Fruit fly (Drosophila melanogaster): Measurements from ENCODE around the gene BoYb.

The BoYb gene

DNA sequence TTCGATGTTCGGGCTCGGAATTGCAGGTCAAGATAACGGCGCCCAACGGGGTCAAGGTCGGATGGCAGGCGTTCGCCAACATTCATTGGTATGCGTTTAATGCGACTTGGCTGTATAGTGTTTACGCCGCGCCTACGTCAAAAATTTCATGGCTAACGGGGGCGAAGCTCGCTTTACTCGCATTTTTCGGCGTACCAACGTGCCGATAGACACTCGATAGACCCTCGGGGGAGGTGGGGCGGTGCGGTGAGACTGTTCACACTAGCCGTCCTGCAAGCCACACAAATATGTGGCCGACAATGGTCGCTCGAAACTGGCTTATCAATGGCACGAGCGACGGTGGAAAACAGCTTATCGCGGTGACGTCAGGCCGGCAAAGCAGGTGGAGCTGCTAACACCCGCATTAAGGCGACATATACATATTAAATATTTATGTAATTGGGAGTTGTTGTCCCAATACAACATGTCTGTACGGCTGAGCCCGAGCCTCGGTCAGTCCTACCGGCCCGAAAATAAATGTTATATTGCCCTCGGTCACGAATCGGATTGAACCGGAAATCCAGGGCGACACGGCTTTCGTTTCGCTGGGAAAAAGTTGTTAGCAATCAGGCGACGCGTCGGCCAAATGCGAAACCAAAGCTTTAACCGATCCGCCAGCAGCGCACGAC is 13.0 kb upstream of the BoYb start (continued):
- TF ChIP-seq CG3281 (GFP tag; optimal IDR thresholded peaks at IDR 0.05) (peak; percentile 24), Med (GFP tag) (peak; percentile 63), NFAT (GFP tag; IDR thresholded peaks at IDR 0.05) (no peak), Six4 (GFP tag; optimal IDR thresholded peaks at IDR 0.05) (no peak), CG5180 (GFP tag; optimal IDR thresholded peaks at IDR 0.05) (peak; percentile 69), Ssrp (tag; optimal IDR thresholded peaks at IDR 0.05) (no peak), Pdp1 (GFP tag; optimal IDR thresholded peaks at IDR 0.05) (peak in 1 of 2 experiments; percentile 12), Adf1 (GFP tag; IDR thresholded peaks at IDR 0.05) (peak; percentile 12; the same call in 1 of the 2 replicates), Opbp (GFP tag; IDR thresholded peaks at IDR 0.05; ENCODE audit: partially characterized antibody) (no peak), sug (tag; optimal IDR thresholded peaks at IDR 0.05) (peak; percentile 36), CG7372 (GFP tag; IDR thresholded peaks at IDR 0.05) (no peak), sr (GFP tag; IDR thresholded peaks at IDR 0.05) (peak; percentile 54; the same call in 2 of the 3 replicates), Hand (GFP tag; optimal IDR thresholded peaks at IDR 0.05) (peak; percentile 17), Deaf1 (tag; optimal IDR thresholded peaks at IDR 0.05) (peak; percentile 68), Awh (GFP tag; IDR thresholded peaks at IDR 0.05) (0 out of 2 replicates have a peak, but pooled peaks have one; percentile 10), cwo (GFP tag; optimal IDR thresholded peaks at IDR 0.05) (peak; percentile 43), cas (GFP tag; IDR thresholded peaks at IDR 0.05) (no peak), gem (tag; optimal IDR thresholded peaks at IDR 0.05) (peak; percentile 29), CG4730 (GFP tag; IDR thresholded peaks at IDR 0.05) (no peak), CG8290 (GFP tag; optimal IDR thresholded peaks at IDR 0.05) (no peak), CG8290 (tag; optimal IDR thresholded peaks at IDR 0.05) (peak in 1 of 2 experiments; percentile 7)

DNA sequence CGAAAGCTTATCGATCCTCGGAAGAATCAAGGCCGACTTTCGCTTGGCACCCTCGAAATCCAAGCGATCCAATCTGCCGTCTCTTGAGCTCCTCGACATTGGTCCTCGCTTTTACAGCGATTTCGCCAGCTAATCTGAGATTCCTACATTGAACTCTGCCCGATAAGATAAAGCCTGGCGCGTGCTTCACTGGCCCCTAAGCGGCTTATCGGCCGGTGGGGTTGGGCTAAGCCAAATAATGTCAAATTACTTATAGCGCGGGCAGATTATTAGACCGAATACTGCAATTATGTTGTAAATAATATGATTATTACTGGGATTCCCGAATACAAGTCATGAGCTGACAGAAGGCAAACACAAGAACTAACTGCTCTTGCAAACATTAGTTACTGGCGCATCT is 11.7 kb upstream of the BoYb start:
- no peak for TF ChIP-seq D (optimal IDR thresholded peaks at IDR 0.05)
- no peak for TF ChIP-seq D (GFP tag; optimal IDR thresholded peaks at IDR 0.05)
- no peak for TF ChIP-seq tx (GFP tag; optimal IDR thresholded peaks at IDR 0.05)
- no peak for TF ChIP-seq CG9437 (GFP tag; optimal IDR thresholded peaks at IDR 0.05)
- no peak for TF ChIP-seq CG7745 (tag; optimal IDR thresholded peaks at IDR 0.05)
- TF ChIP-seq cwo (GFP tag; optimal IDR thresholded peaks at IDR 0.05): peak; percentile 16
- TF ChIP-seq Asciz (GFP tag; optimal IDR thresholded peaks at IDR 0.05): no peak
- 0 out of 3 replicates have a peak, but pooled peaks have one; percentile 12 for TF ChIP-seq Opbp (GFP tag; IDR thresholded peaks at IDR 0.05; ENCODE audit: partially characterized antibody)
- no peak for TF ChIP-seq CG15269 (tag; optimal IDR thresholded peaks at IDR 0.05)
- TF ChIP-seq luna (GFP tag; optimal IDR thresholded peaks at IDR 0.05): no peak
- TF ChIP-seq CG31441 (GFP tag; IDR thresholded peaks at IDR 0.05): no peak
- no peak for TF ChIP-seq Blimp-1 (GFP tag; optimal IDR thresholded peaks at IDR 0.05)
- peak; percentile 42 for TF ChIP-seq mirr (GFP tag; optimal IDR thresholded peaks at IDR 0.05)
- no peak for TF ChIP-seq amos (GFP tag; IDR thresholded peaks at IDR 0.05; ENCODE audit: partially characterized antibody)
- TF ChIP-seq CG34376 (GFP tag; optimal IDR thresholded peaks at IDR 0.05): peak; percentile 58
- TF ChIP-seq sd (tag; optimal IDR thresholded peaks at IDR 0.05): peak; percentile 75
- TF ChIP-seq Hr78 (GFP tag; optimal IDR thresholded peaks at IDR 0.05): peak in 1 of 2 experiments; percentile 79
- TF ChIP-seq CG8290 (GFP tag; optimal IDR thresholded peaks at IDR 0.05): no peak
- no peak for TF ChIP-seq CG8290 (tag; optimal IDR thresholded peaks at IDR 0.05)
- no peak for TF ChIP-seq HLHmδ (GFP tag; optimal IDR thresholded peaks at IDR 0.05)
- TF ChIP-seq CG13424 (tag; optimal IDR thresholded peaks at IDR 0.05): no peak
- no peak for TF ChIP-seq pum (GFP tag; optimal IDR thresholded peaks at IDR 0.05)
- TF ChIP-seq row (GFP tag; IDR thresholded peaks at IDR 0.05): no peak
- TF ChIP-seq CG11696 (GFP tag; IDR thresholded peaks at IDR 0.05): no peak
- no peak for TF ChIP-seq yki (optimal IDR thresholded peaks at IDR 0.05)
- no peak for TF ChIP-seq insv (GFP tag; optimal IDR thresholded peaks at IDR 0.05)
- TF ChIP-seq GATAe (GFP tag; conservative IDR thresholded peaks at IDR 0.05): peak; percentile 43; the same call in 1 of the 2 replicates
- TF ChIP-seq stc (GFP tag; IDR thresholded peaks at IDR 0.05): no peak
- no peak for TF ChIP-seq gsb-n (tag; optimal IDR thresholded peaks at IDR 0.05)
- peak; percentile 34 for TF ChIP-seq Med (GFP tag)
- no peak for TF ChIP-seq Poxn (GFP tag; IDR thresholded peaks at IDR 0.05)
- TF ChIP-seq CG6683 (GFP tag; optimal IDR thresholded peaks at IDR 0.05): no peak
- TF ChIP-seq nom (GFP tag; optimal IDR thresholded peaks at IDR 0.05): no peak

Data from whole organism, embryonic.